Fruit fly (Drosophila melanogaster) whole organism, wandering third instar larva: ENCODE data around the gene FucTA.
A peak's percentile ranks its signal among the peaks of the same experiment; 100 is the strongest.

Experiments
- Abd-B ChIP-seq: fragments of >200 bp; optimal IDR thresholded peaks from 2 replicates; lab custom pipeline; 2017; ENCODE audit warnings: missing biosample characterization, missing genetic modification characterization
- CG32264 ChIP-seq: fragments of 200-800 bp; sonication (Bioruptor generic); optimal IDR thresholded peaks from 2 replicates; lab custom pipeline; 2016; ENCODE audit warnings: missing biosample characterization, missing genetic modification characterization
- CG9705 ChIP-seq: fragments of 200-800 bp; sonication (Bioruptor generic); optimal IDR thresholded peaks from 2 replicates; lab custom pipeline; 2018; ENCODE audit warnings: missing biosample characterization, mild to moderate bottlenecking, missing genetic modification characterization
- CrebA ChIP-seq: fragments of 200-800 bp; sonication (Bioruptor generic); optimal IDR thresholded peaks from 2 replicates; lab custom pipeline; 2016; ENCODE audit warnings: missing biosample characterization, mild to moderate bottlenecking, missing genetic modification characterization, borderline replicate concordance
- Dfd ChIP-seq: fragments of >200 bp; optimal IDR thresholded peaks from 2 replicates; lab custom pipeline; 2017; ENCODE audit warnings: missing biosample characterization, missing genetic modification characterization
- Dif ChIP-seq: fragments of 200-275, 200-300 bp; sonication (Bioruptor generic); optimal IDR thresholded peaks from 2 replicates; lab custom pipeline; 2018; ENCODE audit warnings: missing biosample characterization, missing genetic modification characterization; ENCODE audit not compliant: partially characterized antibody
- GATAd ChIP-seq: sonication (Bioruptor generic); optimal IDR thresholded peaks from 2 replicates; lab custom pipeline; 2016; ENCODE audit warnings: missing biosample characterization, missing genetic modification characterization
- HLH106 ChIP-seq: fragments of 200-800 bp; optimal IDR thresholded peaks from 3 replicates; lab custom pipeline; 2019; ENCODE audit warnings: missing biosample characterization, mild to moderate bottlenecking, missing genetic modification characterization, moderate library complexity
- Hnf4 ChIP-seq: fragments of 200-800 bp; sonication (Bioruptor generic); optimal IDR thresholded peaks from 2 replicates; lab custom pipeline; 2016; ENCODE audit warnings: missing biosample characterization, mild to moderate bottlenecking, missing genetic modification characterization
- Hr78 ChIP-seq: fragments of >200 bp; optimal IDR thresholded peaks from 2 replicates; lab custom pipeline; 2017; ENCODE audit warnings: missing biosample characterization, missing genetic modification characterization
- Hr83 ChIP-seq: fragments of 200-300 bp; sonication (Bioruptor generic); optimal IDR thresholded peaks from 2 replicates; lab custom pipeline; 2016; ENCODE audit warnings: missing biosample characterization, mild to moderate bottlenecking, missing genetic modification characterization, moderate library complexity; ENCODE audit not compliant: poor library complexity, severe bottlenecking
- Jra ChIP-seq: sonication (Bioruptor generic); optimal IDR thresholded peaks from 2 replicates; lab custom pipeline; 2016; ENCODE audit warnings: missing biosample characterization, missing genetic modification characterization
- Mio ChIP-seq: sonication (Bioruptor generic); optimal IDR thresholded peaks from 2 replicates; lab custom pipeline; 2016; ENCODE audit warnings: missing biosample characterization, missing genetic modification characterization
- Myc ChIP-seq: fragments of >200 bp; optimal IDR thresholded peaks from 2 replicates; lab custom pipeline; 2017
- N ChIP-seq: fragments of >200 bp; optimal IDR thresholded peaks from 2 replicates; lab custom pipeline; 2018; ENCODE audit warnings: missing biosample characterization, missing external identifiers, missing genetic modification characterization
- OdsH ChIP-seq: fragments of 200-800 bp; sonication (Bioruptor generic); optimal IDR thresholded peaks from 2 replicates; lab custom pipeline; 2016; ENCODE audit warnings: missing biosample characterization, mild to moderate bottlenecking, missing genetic modification characterization
- Rel ChIP-seq, 2 experiments: fragments of 200-800 bp; sonication (Bioruptor generic) in 1 of 2; optimal IDR thresholded peaks; 2 replicates in 1 of 2; 3 replicates in 1 of 2; lab custom pipeline; 2016 to 2019; ENCODE audit warnings: mild to moderate bottlenecking in 2 of 2, missing biosample characterization in 2 of 2, missing genetic modification characterization in 2 of 2, moderate library complexity in 1 of 2
- Sp1 ChIP-seq: fragments of 200-800 bp; sonication (Bioruptor generic); optimal IDR thresholded peaks from 3 replicates; lab custom pipeline; 2019; ENCODE audit warnings: missing biosample characterization, mild to moderate bottlenecking, missing genetic modification characterization, moderate library complexity
- Vsx2 ChIP-seq: fragments of 200-300, 225-300 bp; sonication (Bioruptor generic); optimal IDR thresholded peaks from 2 replicates; lab custom pipeline; 2018; ENCODE audit warnings: missing biosample characterization, missing genetic modification characterization; ENCODE audit not compliant: partially characterized antibody
- br ChIP-seq: fragments of 200-800 bp; sonication (Bioruptor generic); optimal IDR thresholded peaks from 2 replicates; lab custom pipeline; 2016; ENCODE audit warnings: missing biosample characterization, missing genetic modification characterization
- brk ChIP-seq: fragments of 200-800 bp; sonication (Bioruptor generic); optimal IDR thresholded peaks from 2 replicates; lab custom pipeline; 2016; ENCODE audit warnings: missing biosample characterization, mild to moderate bottlenecking, missing genetic modification characterization
- dl ChIP-seq, 2 experiments: fragments of 175-275, 200-275 bp in 1 of 2; fragments of 200-275 bp in 1 of 2; sonication (Bioruptor generic); optimal IDR thresholded peaks; lab custom pipeline; 2018; ENCODE audit warnings: mild to moderate bottlenecking in 2 of 2, missing biosample characterization in 2 of 2, missing genetic modification characterization in 2 of 2, moderate library complexity in 2 of 2; ENCODE audit not compliant: partially characterized antibody in 2 of 2, insufficient read depth in 1 of 2
- dmrt93B ChIP-seq: fragments of 200-800 bp; sonication (Bioruptor generic); optimal IDR thresholded peaks from 2 replicates; lab custom pipeline; 2018; ENCODE audit warnings: missing biosample characterization, mild to moderate bottlenecking, missing genetic modification characterization
- dsf ChIP-seq: sonication (Bioruptor generic); optimal IDR thresholded peaks from 2 replicates; lab custom pipeline; 2016; ENCODE audit warnings: missing biosample characterization, missing genetic modification characterization, borderline replicate concordance
- ey ChIP-seq: fragments of 200-800 bp; sonication (Bioruptor generic); optimal IDR thresholded peaks from 2 replicates; lab custom pipeline; 2016; ENCODE audit warnings: missing biosample characterization, missing genetic modification characterization
- foxo ChIP-seq, 2 experiments: fragments of 200-800 bp; sonication (Bioruptor generic); optimal IDR thresholded peaks; 2 replicates in 1 of 2; 3 replicates in 1 of 2; lab custom pipeline; 2016 to 2017; ENCODE audit warnings: missing biosample characterization in 2 of 2, missing genetic modification characterization in 2 of 2
- fru ChIP-seq: fragments of 200-800 bp; sonication (Bioruptor generic); optimal IDR thresholded peaks from 3 replicates; lab custom pipeline; 2016; ENCODE audit warnings: missing biosample characterization, mild to moderate bottlenecking, missing genetic modification characterization
- h ChIP-seq: fragments of 200-800 bp; sonication (Bioruptor generic); optimal IDR thresholded peaks from 3 replicates; lab custom pipeline; 2016; ENCODE audit warnings: missing biosample characterization, mild to moderate bottlenecking, missing genetic modification characterization
- jim ChIP-seq: fragments of 175-275, 200-325 bp; sonication (Bioruptor generic); optimal IDR thresholded peaks from 2 replicates; lab custom pipeline; 2016; ENCODE audit warnings: missing biosample characterization, mild to moderate bottlenecking, missing genetic modification characterization
- lola ChIP-seq: fragments of >200 bp; optimal IDR thresholded peaks from 2 replicates; lab custom pipeline; 2017; ENCODE audit warnings: missing biosample characterization, missing genetic modification characterization
- pan ChIP-seq: fragments of >200 bp; optimal IDR thresholded peaks from 2 replicates; lab custom pipeline; 2017
- psq ChIP-seq: fragments of 200-800 bp; sonication (Bioruptor generic); optimal IDR thresholded peaks from 3 replicates; lab custom pipeline; 2017; ENCODE audit warnings: missing biosample characterization, mild to moderate bottlenecking, missing genetic modification characterization, moderate library complexity
- rgr ChIP-seq: fragments of 200-800 bp; sonication (Bioruptor generic); optimal IDR thresholded peaks from 3 replicates; lab custom pipeline; 2016; ENCODE audit warnings: missing biosample characterization, mild to moderate bottlenecking, missing genetic modification characterization
- sage ChIP-seq: fragments of 200-800 bp; sonication (Bioruptor generic); optimal IDR thresholded peaks from 2 replicates; lab custom pipeline; 2016; ENCODE audit warnings: missing biosample characterization, mild to moderate bottlenecking, missing genetic modification characterization
- sv ChIP-seq: fragments of 200-800 bp; sonication (Bioruptor generic); optimal IDR thresholded peaks from 3 replicates; lab custom pipeline; 2016; ENCODE audit warnings: missing biosample characterization, missing genetic modification characterization
- tai ChIP-seq: sonication (Bioruptor generic); optimal IDR thresholded peaks from 2 replicates; lab custom pipeline; 2016; ENCODE audit warnings: missing biosample characterization, missing genetic modification characterization
- usp ChIP-seq: fragments of >200 bp; optimal IDR thresholded peaks from 2 replicates; lab custom pipeline; 2017; ENCODE audit warnings: missing biosample characterization, missing genetic modification characterization
- woc ChIP-seq: sonication (Bioruptor generic); optimal IDR thresholded peaks from 2 replicates; lab custom pipeline; 2016; ENCODE audit warnings: missing biosample characterization, mild to moderate bottlenecking, missing genetic modification characterization

The FucTA gene

dm6 chr3L:15178618-15179017, 31.7 kb downstream of the FucTA start:
- no peak for TF ChIP-seq jim (GFP tag; lab: Kevin White, UChicago)
- TF ChIP-seq Vsx2 = no peak

DNA sequence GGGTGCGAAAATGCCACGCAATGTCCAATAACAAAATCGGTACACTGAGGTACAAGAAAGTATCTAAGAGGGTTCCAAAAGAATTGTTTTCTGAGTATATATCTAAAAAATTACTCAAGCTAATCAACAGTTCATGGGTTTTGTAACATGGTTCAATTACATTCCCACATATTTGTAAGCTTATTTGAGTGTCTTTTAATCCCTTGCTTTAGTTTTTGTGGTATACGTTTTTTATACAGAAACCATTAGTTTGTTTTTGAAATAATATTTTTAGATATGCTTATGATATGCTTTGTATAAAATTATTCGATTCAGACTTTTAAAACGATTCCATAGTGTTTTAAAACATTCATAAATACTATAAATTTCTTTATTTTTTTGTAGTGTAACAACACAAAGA, 33.9 kb downstream of the FucTA start:
- TF ChIP-seq Sp1 = peak; percentile 56
- TF ChIP-seq sage (GFP tag; lab: Kevin White, UChicago) = no peak
- TF ChIP-seq pan = no peak
- TF ChIP-seq CrebA = no peak
- TF ChIP-seq rgr (GFP tag; lab: Kevin White, UChicago) = no peak
- no peak for TF ChIP-seq dsf (GFP tag; lab: Kevin White, UChicago)
- TF ChIP-seq psq (GFP tag; lab: Kevin White, UChicago) = peak; percentile 44
- peak; percentile 22 for TF ChIP-seq h (GFP tag; lab: Kevin White, UChicago)
- TF ChIP-seq Jra (GFP tag; lab: Kevin White, UChicago) = no peak
- peak; percentile 14 for TF ChIP-seq br
- no peak for TF ChIP-seq lola (GFP tag; lab: Kevin White, UChicago)
- TF ChIP-seq Dfd = no peak
- no peak for TF ChIP-seq Abd-B (GFP tag; lab: Kevin White, UChicago)
- TF ChIP-seq GATAd (GFP tag; lab: Kevin White, UChicago) = no peak
- no peak for TF ChIP-seq sv (GFP tag; lab: Kevin White, UChicago)
- no peak for TF ChIP-seq dl (GFP tag; optimal IDR thresholded peaks at IDR 0.05; lab: Kevin White, UChicago; ENCODE audit: insufficient read depth in 1 of 2, partially characterized antibody in 2 of 2)
- TF ChIP-seq Hr78 = no peak
- no peak for TF ChIP-seq Myc (lab: Kevin White, UChicago)
- no peak for TF ChIP-seq CG32264 (GFP tag; lab: Kevin White, UChicago)
- no peak for TF ChIP-seq usp
- TF ChIP-seq woc (GFP tag; lab: Kevin White, UChicago) = peak; percentile 15
- TF ChIP-seq foxo (GFP tag; optimal IDR thresholded peaks at IDR 0.05; lab: Kevin White, UChicago) = peak in 1 of 2 experiments; percentile 49
- TF ChIP-seq HLH106 (tag; lab: Kevin White, UChicago) = peak; percentile 61
- no peak for TF ChIP-seq Rel (GFP tag; optimal IDR thresholded peaks at IDR 0.05; lab: Kevin White, UChicago)
- no peak for TF ChIP-seq Rel (tag; optimal IDR thresholded peaks at IDR 0.05; lab: Kevin White, UChicago)
- TF ChIP-seq OdsH (GFP tag; lab: Kevin White, UChicago) = peak; percentile 24
- TF ChIP-seq Vsx2 = no peak
- TF ChIP-seq dmrt93B (GFP tag; lab: Kevin White, UChicago) = peak; percentile 9
- TF ChIP-seq jim (GFP tag; lab: Kevin White, UChicago) = no peak
- no peak for TF ChIP-seq brk (GFP tag; lab: Kevin White, UChicago)
- no peak for TF ChIP-seq tai (GFP tag; lab: Kevin White, UChicago)
- no peak for TF ChIP-seq Dif (GFP tag; lab: Kevin White, UChicago)
- TF ChIP-seq ey (GFP tag; lab: Kevin White, UChicago) = peak; percentile 31
- no peak for TF ChIP-seq CG9705 (GFP tag; lab: Kevin White, UChicago)
- peak; percentile 56 for TF ChIP-seq fru (GFP tag; lab: Kevin White, UChicago)
- TF ChIP-seq Hnf4 (GFP tag; lab: Kevin White, UChicago) = no peak
- TF ChIP-seq N = no peak
- TF ChIP-seq Mio (GFP tag; lab: Kevin White, UChicago) = no peak
- no peak for TF ChIP-seq Hr83

dm6 chr3L:15187782-15188181, 40.8 kb downstream of the FucTA start:
- TF ChIP-seq CG9705 (GFP tag; lab: Kevin White, UChicago) (no peak), Vsx2 (no peak), h (GFP tag; lab: Kevin White, UChicago) (no peak), sv (GFP tag; lab: Kevin White, UChicago) (no peak), brk (GFP tag; lab: Kevin White, UChicago) (no peak), fru (GFP tag; lab: Kevin White, UChicago) (no peak), Hr83 (no peak), rgr (GFP tag; lab: Kevin White, UChicago) (no peak), CG32264 (GFP tag; lab: Kevin White, UChicago) (no peak), br (no peak), pan (no peak), jim (GFP tag; lab: Kevin White, UChicago) (no peak), Dif (GFP tag; lab: Kevin White, UChicago) (no peak), Dfd (no peak), dsf (GFP tag; lab: Kevin White, UChicago) (no peak), Mio (GFP tag; lab: Kevin White, UChicago) (no peak), dl (GFP tag; optimal IDR thresholded peaks at IDR 0.05; lab: Kevin White, UChicago; ENCODE audit: insufficient read depth in 1 of 2, partially characterized antibody in 2 of 2) (no peak), Hr78 (no peak)
